In the genomic region with DNA sequence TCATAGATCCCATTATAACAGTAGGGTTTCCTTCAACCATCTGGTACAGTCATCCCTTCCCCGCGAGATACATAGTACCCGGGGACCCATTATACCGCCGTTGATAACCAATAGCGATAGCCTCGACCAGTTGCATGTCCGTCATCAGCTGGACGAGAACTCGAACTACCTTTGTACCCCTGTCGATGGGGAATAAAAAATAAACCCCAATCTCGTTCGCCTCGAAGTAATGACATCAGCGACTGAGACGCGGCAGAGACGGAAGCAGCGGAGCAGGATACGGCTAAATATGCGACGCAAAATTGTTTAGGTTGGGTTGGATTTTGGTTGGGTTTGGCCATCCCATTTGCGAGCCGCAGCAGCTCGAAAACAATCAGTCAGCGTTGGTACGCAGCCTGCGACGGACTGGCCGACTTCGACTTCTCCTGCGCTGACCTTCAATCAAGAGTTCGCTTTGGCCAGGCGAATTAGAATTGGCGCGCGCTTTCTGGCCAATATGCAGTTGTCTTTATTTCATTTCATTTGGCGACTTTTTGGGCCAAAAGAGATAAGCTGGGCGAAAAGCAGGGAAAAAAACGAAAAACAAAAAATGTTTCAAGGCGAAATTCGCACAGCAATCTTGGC, we compare ENCODE assay signal across 1 fruit fly cellular context.
A peak's percentile ranks its signal among the peaks of the same experiment; 100 is the strongest.
TF ChIP-seq lines count a peak whose summit lies in the region.

No protein-coding gene starts in this region.

TF ChIP-seq in whole organism, prepupa, 60 proteins besides CTCF, POLR2A, EP300 and RAD21 (continued from another document):
- TF ChIP-seq Ets96B (tag; optimal IDR thresholded peaks at IDR 0.05; lab: Kevin White, UChicago) (no peak), CG10669 (GFP tag; optimal IDR thresholded peaks at IDR 0.05; lab: Kevin White, UChicago) (no peak), svp (GFP tag; lab: Kevin White, UChicago) (peak; percentile 76), CG8119 (GFP tag; IDR thresholded peaks at IDR 0.05; lab: Robert Waterston, UW) (no peak), Smox (GFP tag; optimal IDR thresholded peaks at IDR 0.05; lab: Kevin White, UChicago) (no peak), CG8319 (GFP tag; optimal IDR thresholded peaks at IDR 0.05; lab: Kevin White, UChicago) (no peak), eg (GFP tag; IDR thresholded peaks at IDR 0.05; lab: Robert Waterston, UW) (no peak), Eip75B (GFP tag; optimal IDR thresholded peaks at IDR 0.05; lab: Kevin White, UChicago) (no peak), CG31627 (GFP tag; optimal IDR thresholded peaks at IDR 0.05; lab: Kevin White, UChicago) (no peak), Sox14 (GFP tag; optimal IDR thresholded peaks at IDR 0.05; lab: Kevin White, UChicago) (no peak), fd59A (GFP tag; optimal IDR thresholded peaks at IDR 0.05; lab: Kevin White, UChicago) (no peak), CG16779 (tag; optimal IDR thresholded peaks at IDR 0.05; lab: Kevin White, UChicago) (no peak), Hr4 (GFP tag; optimal IDR thresholded peaks at IDR 0.05; lab: Kevin White, UChicago) (no peak), ss (GFP tag; optimal IDR thresholded peaks at IDR 0.05; lab: Kevin White, UChicago) (peak in 1 of 2 experiments; percentile 18), Lpt (GFP tag; optimal IDR thresholded peaks at IDR 0.05; lab: Kevin White, UChicago) (no peak), CG10631 (GFP tag; optimal IDR thresholded peaks at IDR 0.05; lab: Kevin White, UChicago) (no peak), CG1621 (tag; optimal IDR thresholded peaks at IDR 0.05; lab: Kevin White, UChicago) (peak; percentile 39), salr (GFP tag; optimal IDR thresholded peaks at IDR 0.05; lab: Kevin White, UChicago) (no peak), vri (GFP tag; optimal IDR thresholded peaks at IDR 0.05; lab: Kevin White, UChicago) (peak; percentile 73), OdsH (GFP tag; optimal IDR thresholded peaks at IDR 0.05; lab: Kevin White, UChicago) (no peak), CG6276 (GFP tag; optimal IDR thresholded peaks at IDR 0.05; lab: Kevin White, UChicago) (no peak)
